Fruit fly (Drosophila melanogaster) whole organism, embryonic: ENCODE results near the gene CG2528.

Source experiments
- Awh ChIP-seq: fragments of 200-800 bp; sonication (Bioruptor generic); IDR thresholded peaks from 2 replicates; pipeline ENCODE4, ENCODE4 v1.3.6; 2022; ENCODE audit warnings: missing biosample characterization, missing genetic modification characterization
- BEAF-32 ChIP-seq: fragments of 200-800 bp; sonication (Bioruptor generic); optimal IDR thresholded peaks from 3 replicates; lab custom pipeline; 2017; ENCODE audit warnings: missing biosample characterization, missing genetic modification characterization, mild to moderate bottlenecking, moderate library complexity, missing genetic modification reagents
- BtbVII ChIP-seq: fragments of 200-800 bp; sonication (Bioruptor generic); optimal IDR thresholded peaks from 3 replicates; lab custom pipeline; 2017; ENCODE audit warnings: missing biosample characterization, mild to moderate bottlenecking, missing genetic modification characterization
- CG10565 ChIP-seq: fragments of 200-800 bp; sonication (Bioruptor generic); optimal IDR thresholded peaks from 3 replicates; lab custom pipeline; 2016; ENCODE audit warnings: missing biosample characterization, mild to moderate bottlenecking, missing genetic modification characterization
- CG12236 ChIP-seq: fragments of 200-800 bp; sonication (Bioruptor generic); optimal IDR thresholded peaks from 2 replicates; lab custom pipeline; 2016; ENCODE audit warnings: missing biosample characterization, missing genetic modification characterization
- CG14860 ChIP-seq: fragments of 200-800 bp; sonication (Bioruptor generic); IDR thresholded peaks from 3 replicates; pipeline ENCODE4 v1.3.6; 2022; ENCODE audit warnings: missing biosample characterization, missing genetic modification characterization; ENCODE audit not compliant: partially characterized antibody
- CG14965 ChIP-seq: fragments of 200-800 bp; sonication (Bioruptor generic); optimal IDR thresholded peaks from 2 replicates; lab custom pipeline; 2016; ENCODE audit warnings: missing biosample characterization, missing genetic modification characterization, borderline replicate concordance
- CG1603 ChIP-seq: fragments of 200-800 bp; sonication (Bioruptor generic); optimal IDR thresholded peaks from 2 replicates; lab custom pipeline; 2019; ENCODE audit warnings: missing biosample characterization, mild to moderate bottlenecking, missing genetic modification characterization, moderate library complexity
- CG16863 ChIP-seq: fragments of 200-800 bp; sonication (Bioruptor generic); optimal IDR thresholded peaks from 3 replicates; lab custom pipeline; 2016; ENCODE audit warnings: missing biosample characterization, missing genetic modification characterization
- CG17328 ChIP-seq: fragments of 200-800 bp; sonication (Bioruptor generic); IDR thresholded peaks from 2 replicates; pipeline ENCODE4 v1.3.6; 2022; ENCODE audit warnings: missing biosample characterization, missing genetic modification characterization
- CG17612 ChIP-seq: fragments of 200-800 bp; sonication (Bioruptor generic); IDR thresholded peaks from 2 replicates; pipeline ENCODE4 v1.3.6; 2022; ENCODE audit warnings: missing biosample characterization, missing genetic modification characterization
- CG3163 ChIP-seq: fragments of 200-800 bp; sonication (Bioruptor generic); optimal IDR thresholded peaks from 3 replicates; lab custom pipeline; 2016; ENCODE audit warnings: missing biosample characterization, missing genetic modification characterization
- CG33213 ChIP-seq: fragments of 200-800 bp; sonication (Bioruptor generic); optimal IDR thresholded peaks from 3 replicates; lab custom pipeline; 2016; ENCODE audit warnings: missing biosample characterization, missing genetic modification characterization
- CG34224 ChIP-seq: fragments of 200-800 bp; sonication (Bioruptor generic); IDR thresholded peaks from 3 replicates; pipeline ENCODE4 v1.3.6; 2022; ENCODE audit warnings: missing biosample characterization, missing genetic modification characterization; ENCODE audit not compliant: partially characterized antibody
- CG3726 ChIP-seq: fragments of 200-800 bp; sonication (Bioruptor generic); IDR thresholded peaks from 3 replicates; pipeline ENCODE4, ENCODE4 v1.3.6; 2022; ENCODE audit warnings: missing biosample characterization, missing genetic modification characterization
- CG4282 ChIP-seq: fragments of 200-800 bp; sonication (Bioruptor generic); optimal IDR thresholded peaks from 2 replicates; lab custom pipeline; 2016; ENCODE audit warnings: missing biosample characterization, missing genetic modification characterization
- CG4328 ChIP-seq: fragments of 200-800 bp; sonication (Bioruptor generic); optimal IDR thresholded peaks from 3 replicates; lab custom pipeline; 2017; ENCODE audit warnings: missing biosample characterization, missing genetic modification reagents, missing genetic modification characterization
- CG6254 ChIP-seq: fragments of 200-800 bp; sonication (Bioruptor generic); optimal IDR thresholded peaks from 3 replicates; lab custom pipeline; 2017; ENCODE audit warnings: mild to moderate bottlenecking, missing biosample characterization, missing genetic modification reagents, missing genetic modification characterization
- CG6689 ChIP-seq: fragments of 200-800 bp; sonication (Bioruptor generic); IDR thresholded peaks from 2 replicates; pipeline ENCODE4 v1.3.6; 2022; ENCODE audit warnings: missing biosample characterization, missing genetic modification characterization
- CG6791 ChIP-seq: fragments of 200-800 bp; sonication (Bioruptor generic); IDR thresholded peaks from 3 replicates; pipeline ENCODE4 v1.3.6; 2022; ENCODE audit warnings: missing biosample characterization, missing genetic modification characterization; ENCODE audit not compliant: partially characterized antibody
- CG6813 ChIP-seq: fragments of 200-800 bp; sonication (Bioruptor generic); optimal IDR thresholded peaks from 2 replicates; lab custom pipeline; 2017; ENCODE audit warnings: missing biosample characterization, missing genetic modification characterization, mild to moderate bottlenecking, moderate library complexity, missing genetic modification reagents
- Drgx ChIP-seq: fragments of 200-800 bp; sonication (Bioruptor generic); IDR thresholded peaks from 2 replicates; pipeline ENCODE4 v1.3.6; 2022; ENCODE audit warnings: missing biosample characterization, missing genetic modification characterization
- Fer3 ChIP-seq: fragments of 200-800 bp; sonication (Bioruptor generic); optimal IDR thresholded peaks from 2 replicates; lab custom pipeline; 2018; ENCODE audit warnings: missing biosample characterization, mild to moderate bottlenecking, missing genetic modification characterization, moderate library complexity
- Hey ChIP-seq: fragments of 200-800 bp; sonication (Bioruptor generic); optimal IDR thresholded peaks from 3 replicates; lab custom pipeline; 2018; ENCODE audit warnings: missing biosample characterization, mild to moderate bottlenecking, missing genetic modification characterization
- Hsf ChIP-seq: fragments of 200-800 bp; sonication (Bioruptor generic); optimal IDR thresholded peaks from 3 replicates; lab custom pipeline; 2016; ENCODE audit warnings: missing biosample characterization, missing genetic modification characterization
- Kr ChIP-seq: fragments of 200-800 bp; sonication (Bioruptor generic); optimal IDR thresholded peaks from 2 replicates; lab custom pipeline; 2017; ENCODE audit warnings: missing biosample characterization, mild to moderate bottlenecking, missing genetic modification characterization
- Lim3 ChIP-seq: fragments of 200-800 bp; sonication (Bioruptor generic); IDR thresholded peaks from 2 replicates; pipeline ENCODE4 v1.3.6; 2022; ENCODE audit warnings: missing biosample characterization, missing genetic modification characterization
- NK7.1 ChIP-seq: fragments of 200-800 bp; sonication (Bioruptor generic); optimal IDR thresholded peaks from 3 replicates; lab custom pipeline; 2016; ENCODE audit warnings: missing biosample characterization, missing genetic modification characterization
- Sox100B ChIP-seq: fragments of 200-800 bp; sonication (Bioruptor generic); optimal IDR thresholded peaks from 3 replicates; lab custom pipeline; 2018; ENCODE audit warnings: missing biosample characterization, mild to moderate bottlenecking, missing genetic modification characterization
- Tbp ChIP-seq: fragments of >200 bp; optimal IDR thresholded peaks from 2 replicates; lab custom pipeline; 2018; ENCODE audit warnings: missing biosample characterization, missing genetic modification characterization
- ap ChIP-seq: fragments of 200-800 bp; sonication (Bioruptor generic); IDR thresholded peaks from 2 replicates; pipeline ENCODE4 v1.3.6; 2022; ENCODE audit warnings: missing biosample characterization, missing genetic modification characterization
- chm ChIP-seq: fragments of 200-800 bp; sonication (Bioruptor generic); IDR thresholded peaks from 2 replicates; pipeline ENCODE4 v1.3.6; 2022; ENCODE audit warnings: missing biosample characterization, missing genetic modification characterization
- dm ChIP-seq: fragments of 200-800 bp; sonication (Bioruptor generic); optimal IDR thresholded peaks from 3 replicates; lab custom pipeline; 2016; ENCODE audit warnings: missing biosample characterization, missing genetic modification characterization
- dmrt11E ChIP-seq: fragments of 200-800 bp; sonication (Bioruptor generic); optimal IDR thresholded peaks from 3 replicates; lab custom pipeline; 2018; ENCODE audit warnings: missing biosample characterization, mild to moderate bottlenecking, missing genetic modification characterization, moderate library complexity
- fd64A ChIP-seq: fragments of 200-800 bp; sonication (Bioruptor generic); optimal IDR thresholded peaks from 3 replicates; lab custom pipeline; 2018; ENCODE audit warnings: missing biosample characterization, mild to moderate bottlenecking, missing genetic modification characterization
- ftz-f1 ChIP-seq: fragments of 200-800 bp; sonication (Bioruptor generic); optimal IDR thresholded peaks from 2 replicates; lab custom pipeline; 2016; ENCODE audit warnings: missing biosample characterization, missing genetic modification characterization
- gce ChIP-seq: fragments of 200-800 bp; sonication (Bioruptor generic); IDR thresholded peaks from 3 replicates; pipeline ENCODE4 v1.3.6; 2022; ENCODE audit warnings: missing biosample characterization, missing genetic modification characterization
- gcm ChIP-seq: fragments of 200-800 bp; sonication (Bioruptor generic); optimal IDR thresholded peaks from 2 replicates; lab custom pipeline; 2019; ENCODE audit warnings: missing biosample characterization, mild to moderate bottlenecking, missing genetic modification characterization, moderate library complexity
- ham ChIP-seq: fragments of 200-800 bp; sonication (Bioruptor generic); IDR thresholded peaks from 2 replicates; pipeline ENCODE4 v1.3.6; 2022; ENCODE audit warnings: missing biosample characterization, missing genetic modification characterization
- knrl ChIP-seq: fragments of 200-800 bp; sonication (Bioruptor generic); IDR thresholded peaks from 3 replicates; pipeline ENCODE4 v1.3.6; 2022; ENCODE audit warnings: missing biosample characterization, missing genetic modification characterization; ENCODE audit not compliant: partially characterized antibody
- lab ChIP-seq: fragments of 200-800 bp; sonication (Bioruptor generic); optimal IDR thresholded peaks from 3 replicates; lab custom pipeline; 2017; ENCODE audit warnings: missing biosample characterization, missing genetic modification characterization, mild to moderate bottlenecking, moderate library complexity, missing genetic modification reagents
- lbe ChIP-seq: fragments of 200-800 bp; sonication (Bioruptor generic); optimal IDR thresholded peaks from 2 replicates; lab custom pipeline; 2016; ENCODE audit warnings: missing biosample characterization, mild to moderate bottlenecking, missing genetic modification characterization
- nerfin-2 ChIP-seq: fragments of 200-800 bp; sonication (Bioruptor generic); IDR thresholded peaks from 2 replicates; pipeline ENCODE4 v1.3.6; 2022; ENCODE audit warnings: missing biosample characterization, missing genetic modification characterization; ENCODE audit not compliant: partially characterized antibody
- peb ChIP-seq: fragments of 200-800 bp; sonication (Bioruptor generic); IDR thresholded peaks from 2 replicates; pipeline ENCODE4 v1.3.6; 2022; ENCODE audit warnings: missing biosample characterization, missing genetic modification characterization
- sim ChIP-seq: fragments of 200-800 bp; sonication (Bioruptor generic); IDR thresholded peaks from 2 replicates; pipeline ENCODE4 v1.3.6; 2022; ENCODE audit warnings: missing biosample characterization, missing genetic modification characterization
- slou ChIP-seq: fragments of 200-800 bp; sonication (Bioruptor generic); optimal IDR thresholded peaks from 3 replicates; lab custom pipeline; 2016; ENCODE audit warnings: missing biosample characterization, missing genetic modification characterization
- tup ChIP-seq: fragments of 200-800 bp; sonication (Bioruptor generic); optimal IDR thresholded peaks from 2 replicates; lab custom pipeline; 2016; ENCODE audit warnings: missing biosample characterization, mild to moderate bottlenecking, missing genetic modification characterization, moderate library complexity
- unpg ChIP-seq: fragments of 200-800 bp; sonication (Bioruptor generic); optimal IDR thresholded peaks from 3 replicates; lab custom pipeline; 2018; ENCODE audit warnings: missing biosample characterization, mild to moderate bottlenecking, missing genetic modification characterization, moderate library complexity
- yki ChIP-seq: fragments of >200 bp; optimal IDR thresholded peaks from 3 replicates; lab custom pipeline; 2018
- z ChIP-seq: fragments of 200-800 bp; sonication (Bioruptor generic); IDR thresholded peaks from 3 replicates; pipeline ENCODE4 v1.3.6; 2022; ENCODE audit warnings: missing biosample characterization, missing genetic modification characterization

CG2528 gene

dm6 chr2L:21992833-21993232, at the start of gene CG2528:
TSS of gene CG2528 (minus strand) at chr2L:21992933.
- no peak for TF ChIP-seq CG6689 (GFP tag; lab: Robert Waterston, UW)
- no peak for TF ChIP-seq knrl (GFP tag; lab: Robert Waterston, UW)
- no peak for TF ChIP-seq ap (GFP tag; lab: Robert Waterston, UW)
- TF ChIP-seq CG14860: no peak
- no peak for TF ChIP-seq slou (GFP tag; lab: Kevin White, UChicago)
- no peak for TF ChIP-seq nerfin-2 (GFP tag; lab: Robert Waterston, UW)
- TF ChIP-seq CG34224 (GFP tag; lab: Robert Waterston, UW): no peak

- TF ChIP-seq Hsf (no peak), z (no peak), CG17328 (no peak), CG3163 (GFP tag; lab: Kevin White, UChicago) (no peak), yki (lab: Kevin White, UChicago) (no peak), dm (GFP tag; lab: Kevin White, UChicago) (no peak), CG4282 (GFP tag; lab: Kevin White, UChicago) (no peak), CG6254 (GFP tag; lab: Kevin White, UChicago) (no peak), CG3726 (no peak), CG10565 (GFP tag; lab: Kevin White, UChicago) (no peak), Awh (GFP tag; lab: Robert Waterston, UW) (no peak), dmrt11E (no peak), ftz-f1 (no peak), Fer3 (tag; lab: Kevin White, UChicago) (no peak), fd64A (GFP tag; lab: Kevin White, UChicago) (no peak), Drgx (GFP tag; lab: Robert Waterston, UW) (no peak)
Measured at dm6 chr2L:22037560-22037959, 44.8 kb upstream of the CG2528 start, which contains the start of gene Grl40a. TSS of gene Grl40a (plus strand) at chr2L:22037860.

DNA sequence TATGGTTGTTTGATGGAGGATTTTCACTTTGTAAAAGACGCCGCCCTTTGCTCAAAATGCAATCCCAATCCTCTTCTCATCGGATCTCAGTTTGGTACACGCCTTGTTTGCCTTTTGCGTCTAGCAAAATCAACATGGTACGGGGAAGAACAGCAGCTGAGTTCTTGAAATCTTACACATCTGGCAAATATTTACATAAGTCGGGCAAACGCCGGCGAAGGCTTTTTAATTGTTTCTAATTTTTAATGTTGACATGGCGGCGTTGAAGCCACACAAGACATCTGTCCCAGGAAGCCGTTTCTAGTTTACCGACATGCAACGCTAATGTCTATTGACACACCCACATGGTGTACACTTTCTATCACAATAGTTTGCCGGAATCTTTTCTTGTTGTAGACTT, 44.1 kb upstream of the CG2528 start:
- no peak for TF ChIP-seq Lim3 (GFP tag; lab: Robert Waterston, UW)
- no peak for TF ChIP-seq unpg (GFP tag; lab: Kevin White, UChicago)
- peak; percentile 56 for TF ChIP-seq CG6254 (GFP tag; lab: Kevin White, UChicago)
- peak; percentile 59 for TF ChIP-seq CG6813
- no peak for TF ChIP-seq CG33213 (GFP tag; lab: Kevin White, UChicago)
- no peak for TF ChIP-seq lbe (GFP tag; lab: Kevin White, UChicago)
- TF ChIP-seq tup (GFP tag; lab: Kevin White, UChicago): peak; percentile 4
- no peak for TF ChIP-seq CG14965 (GFP tag; lab: Kevin White, UChicago)
- TF ChIP-seq Hey (tag; lab: Kevin White, UChicago): no peak
- no peak for TF ChIP-seq Tbp (GFP tag; lab: Kevin White, UChicago)
- TF ChIP-seq Sox100B (GFP tag; lab: Kevin White, UChicago): peak; percentile 4
- no peak; the same call in 1 of the 2 replicates for TF ChIP-seq chm (GFP tag; lab: Robert Waterston, UW)
- no peak for TF ChIP-seq peb (GFP tag; lab: Robert Waterston, UW)
- TF ChIP-seq BtbVII (GFP tag; lab: Kevin White, UChicago): no peak
- no peak for TF ChIP-seq sim (GFP tag; lab: Robert Waterston, UW)
- TF ChIP-seq NK7.1 (GFP tag; lab: Kevin White, UChicago): no peak
- TF ChIP-seq gce: 0 out of 3 replicates have a peak, but pooled peaks have one; percentile 40
- no peak for TF ChIP-seq BEAF-32 (GFP tag; lab: Kevin White, UChicago)
- TF ChIP-seq CG1603: peak; percentile 14
- no peak for TF ChIP-seq gcm (GFP tag; lab: Kevin White, UChicago)
- no peak for TF ChIP-seq CG6791 (GFP tag; lab: Robert Waterston, UW)
- no peak for TF ChIP-seq CG16863 (GFP tag; lab: Kevin White, UChicago)
- TF ChIP-seq ham (GFP tag; lab: Robert Waterston, UW): no peak
- peak; percentile 40 for TF ChIP-seq CG12236 (GFP tag; lab: Kevin White, UChicago)
- TF ChIP-seq CG4328 (GFP tag; lab: Kevin White, UChicago): peak; percentile 5
- no peak for TF ChIP-seq CG17612 (GFP tag; lab: Robert Waterston, UW)
- peak; percentile 40 for TF ChIP-seq Kr (GFP tag; lab: Kevin White, UChicago)
- TF ChIP-seq lab (GFP tag; lab: Kevin White, UChicago): no peak
